Fruit fly (Drosophila melanogaster) whole organism, embryonic: Measurements from ENCODE around the gene CG14020.
A peak's percentile ranks its signal among the peaks of the same experiment; 100 is the strongest.

Source experiments
- Aef1 ChIP-seq: fragments of 200-800 bp; sonication (Bioruptor generic); IDR thresholded peaks from 3 replicates; pipeline ENCODE4 v1.3.6; 2022; ENCODE audit warnings: missing biosample characterization, missing genetic modification characterization
- Atf6 ChIP-seq: fragments of 200-800 bp; sonication (Bioruptor generic); IDR thresholded peaks from 2 replicates; pipeline ENCODE4 v1.3.6; 2022; ENCODE audit warnings: missing biosample characterization, missing genetic modification characterization
- CG11504 ChIP-seq: fragments of 200-800 bp; sonication (Bioruptor generic); optimal IDR thresholded peaks from 3 replicates; lab custom pipeline; 2019; ENCODE audit warnings: missing biosample characterization, mild to moderate bottlenecking, missing genetic modification characterization, moderate library complexity
- CG12942 ChIP-seq: fragments of 200-800 bp; sonication (Bioruptor generic); optimal IDR thresholded peaks from 3 replicates; lab custom pipeline; 2016; ENCODE audit warnings: missing biosample characterization, missing genetic modification characterization
- CG13123 ChIP-seq: fragments of 200-800 bp; sonication (Bioruptor generic); optimal IDR thresholded peaks from 2 replicates; lab custom pipeline; 2016; ENCODE audit warnings: missing biosample characterization, missing genetic modification characterization
- CG13296 ChIP-seq: fragments of 200-800 bp; sonication (Bioruptor generic); optimal IDR thresholded peaks from 3 replicates; lab custom pipeline; 2018; ENCODE audit warnings: missing biosample characterization, mild to moderate bottlenecking, missing genetic modification characterization
- CG15696 ChIP-seq: fragments of 200-800 bp; sonication (Bioruptor generic); optimal IDR thresholded peaks from 2 replicates; lab custom pipeline; 2019; ENCODE audit warnings: missing biosample characterization, mild to moderate bottlenecking, missing genetic modification characterization, moderate library complexity
- CG1647 ChIP-seq: fragments of 200-800 bp; sonication (Bioruptor generic); optimal IDR thresholded peaks from 3 replicates; lab custom pipeline; 2016; ENCODE audit warnings: missing biosample characterization, missing genetic modification characterization
- CG17829 ChIP-seq: fragments of 200-800 bp; optimal IDR thresholded peaks from 2 replicates; lab custom pipeline; 2019; ENCODE audit warnings: missing biosample characterization, mild to moderate bottlenecking, missing genetic modification characterization, moderate library complexity
- CG30020 ChIP-seq: fragments of 200-800 bp; optimal IDR thresholded peaks from 2 replicates; lab custom pipeline; 2019; ENCODE audit warnings: missing biosample characterization, mild to moderate bottlenecking, missing genetic modification characterization, moderate library complexity
- CG33213 ChIP-seq: fragments of 200-800 bp; sonication (Bioruptor generic); optimal IDR thresholded peaks from 3 replicates; lab custom pipeline; 2016; ENCODE audit warnings: missing biosample characterization, missing genetic modification characterization
- CG3726 ChIP-seq: fragments of 200-800 bp; sonication (Bioruptor generic); IDR thresholded peaks from 3 replicates; pipeline ENCODE4, ENCODE4 v1.3.6; 2022; ENCODE audit warnings: missing biosample characterization, missing genetic modification characterization
- CG4424 ChIP-seq: fragments of 200-800 bp; sonication (Bioruptor generic); optimal IDR thresholded peaks from 3 replicates; lab custom pipeline; 2016; ENCODE audit warnings: missing biosample characterization, missing genetic modification characterization
- CG7556 ChIP-seq: fragments of 200-800 bp; sonication (Bioruptor generic); optimal IDR thresholded peaks from 2 replicates; lab custom pipeline; 2017; ENCODE audit warnings: missing biosample characterization, mild to moderate bottlenecking, missing genetic modification characterization
- CG9215 ChIP-seq: fragments of 200-800 bp; sonication (Bioruptor generic); IDR thresholded peaks from 2 replicates; pipeline ENCODE4 v1.3.6; 2022; ENCODE audit warnings: missing biosample characterization, missing genetic modification characterization
- CG9727 ChIP-seq: fragments of 200-800 bp; sonication (Bioruptor generic); optimal IDR thresholded peaks from 3 replicates; lab custom pipeline; 2017; ENCODE audit warnings: missing biosample characterization, mild to moderate bottlenecking, missing genetic modification characterization
- CG9797 ChIP-seq: fragments of 200-800 bp; sonication (Bioruptor generic); optimal IDR thresholded peaks from 3 replicates; lab custom pipeline; 2018; ENCODE audit warnings: missing biosample characterization, mild to moderate bottlenecking, missing genetic modification characterization
- Dip2 ChIP-seq: fragments of 200-800 bp; sonication (Bioruptor generic); IDR thresholded peaks from 2 replicates; pipeline ENCODE4 v1.3.6; 2022; ENCODE audit warnings: missing biosample characterization, missing genetic modification characterization
- Dll ChIP-seq: fragments of 200-800 bp; sonication (Bioruptor generic); IDR thresholded peaks from 4 replicates; pipeline ENCODE4 v1.3.6; 2022; ENCODE audit warnings: missing biosample characterization, missing genetic modification characterization; ENCODE audit not compliant: partially characterized antibody
- E2f1 ChIP-seq: fragments of 200-800 bp; sonication (Bioruptor generic); IDR thresholded peaks from 2 replicates; pipeline ENCODE4 v1.3.6; 2022; ENCODE audit warnings: missing biosample characterization, missing genetic modification characterization
- ERR ChIP-seq: fragments of 200-800 bp; sonication (Bioruptor generic); optimal IDR thresholded peaks from 2 replicates; lab custom pipeline; 2016; ENCODE audit warnings: missing biosample characterization, missing genetic modification characterization
- Gsc ChIP-seq: fragments of 200-800 bp; sonication (Bioruptor generic); IDR thresholded peaks from 2 replicates; pipeline ENCODE4 v1.3.6; 2022; ENCODE audit warnings: missing biosample characterization, missing genetic modification characterization
- Hand ChIP-seq: fragments of 200-800 bp; sonication (Bioruptor generic); optimal IDR thresholded peaks from 2 replicates; lab custom pipeline; 2017; ENCODE audit warnings: mild to moderate bottlenecking, missing biosample characterization, missing genetic modification reagents, missing genetic modification characterization
- Hr39 ChIP-seq: fragments of >200 bp; optimal IDR thresholded peaks from 2 replicates; lab custom pipeline; 2017
- MESR4 ChIP-seq: fragments of 200-800 bp; sonication (Bioruptor generic); optimal IDR thresholded peaks from 2 replicates; lab custom pipeline; 2018; ENCODE audit warnings: missing biosample characterization, mild to moderate bottlenecking, missing genetic modification characterization, moderate library complexity
- Med ChIP-seq: fragments of 200-800 bp; sonication (Bioruptor generic); peaks from one replicate; lab custom pipeline; 2016; ENCODE audit warnings: missing biosample characterization, missing genetic modification characterization, mild to moderate bottlenecking, inconsistent platforms, moderate library complexity
- NC2α ChIP-seq: fragments of 200-800 bp; sonication (Bioruptor generic); optimal IDR thresholded peaks from 2 replicates; lab custom pipeline; 2016; ENCODE audit warnings: missing biosample characterization, missing genetic modification characterization
- Nf-YB ChIP-seq: fragments of 200-800 bp; sonication (Bioruptor generic); optimal IDR thresholded peaks from 3 replicates; lab custom pipeline; 2019; ENCODE audit warnings: missing biosample characterization, mild to moderate bottlenecking, missing genetic modification characterization, moderate library complexity
- Side ChIP-seq: fragments of 200-800 bp; sonication (Bioruptor generic); optimal IDR thresholded peaks from 2 replicates; lab custom pipeline; 2016; ENCODE audit warnings: missing biosample characterization, missing genetic modification characterization
- Sox102F ChIP-seq: fragments of 200-800 bp; sonication (Bioruptor generic); optimal IDR thresholded peaks from 2 replicates; lab custom pipeline; 2018; ENCODE audit warnings: missing biosample characterization, mild to moderate bottlenecking, missing genetic modification characterization, moderate library complexity
- ase ChIP-seq: fragments of 200-800 bp; sonication (Bioruptor generic); IDR thresholded peaks from 3 replicates; pipeline ENCODE4 v1.3.6; 2022; ENCODE audit warnings: missing biosample characterization, missing genetic modification characterization
- bigmax ChIP-seq: fragments of 200-800 bp; sonication (Bioruptor generic); optimal IDR thresholded peaks from 2 replicates; lab custom pipeline; 2018; ENCODE audit warnings: missing biosample characterization, mild to moderate bottlenecking, missing genetic modification characterization
- cad ChIP-seq: fragments of >200 bp; optimal IDR thresholded peaks from 2 replicates; lab custom pipeline; 2017; ENCODE audit warnings: missing biosample characterization, missing genetic modification characterization
- crp ChIP-seq, 2 experiments: fragments of 200-800 bp; sonication (Bioruptor generic); optimal IDR thresholded peaks; 2 replicates in 1 of 2; 3 replicates in 1 of 2; lab custom pipeline; 2017; ENCODE audit warnings: missing biosample characterization in 2 of 2, missing genetic modification characterization in 2 of 2, mild to moderate bottlenecking in 1 of 2, moderate library complexity in 1 of 2
- dmrt11E ChIP-seq: fragments of 200-800 bp; sonication (Bioruptor generic); optimal IDR thresholded peaks from 3 replicates; lab custom pipeline; 2018; ENCODE audit warnings: missing biosample characterization, mild to moderate bottlenecking, missing genetic modification characterization, moderate library complexity
- eve ChIP-seq, 2 experiments: fragments of >200 bp; optimal IDR thresholded peaks; 2 replicates each; lab custom pipeline; 2017; ENCODE audit warnings: missing biosample characterization in 2 of 2, missing genetic modification characterization in 2 of 2
- ewg ChIP-seq: fragments of 200-800 bp; sonication (Bioruptor generic); optimal IDR thresholded peaks from 3 replicates; lab custom pipeline; 2017; ENCODE audit warnings: mild to moderate bottlenecking, missing biosample characterization, missing genetic modification reagents, missing genetic modification characterization
- fd3F ChIP-seq: fragments of 200-800 bp; sonication (Bioruptor generic); optimal IDR thresholded peaks from 2 replicates; lab custom pipeline; 2018; ENCODE audit warnings: missing biosample characterization, mild to moderate bottlenecking, missing genetic modification characterization, moderate library complexity
- gcm ChIP-seq: fragments of 200-800 bp; sonication (Bioruptor generic); optimal IDR thresholded peaks from 2 replicates; lab custom pipeline; 2019; ENCODE audit warnings: missing biosample characterization, mild to moderate bottlenecking, missing genetic modification characterization, moderate library complexity
- hb ChIP-seq: fragments of 200-800 bp; sonication (Bioruptor generic); IDR thresholded peaks from 3 replicates; pipeline ENCODE4 v1.3.6; 2022; ENCODE audit warnings: missing biosample characterization, missing genetic modification characterization; ENCODE audit not compliant: partially characterized antibody
- nerfin-1 ChIP-seq: fragments of 200-800 bp; sonication (Bioruptor generic); optimal IDR thresholded peaks from 3 replicates; lab custom pipeline; 2019; ENCODE audit warnings: missing biosample characterization, mild to moderate bottlenecking, missing genetic modification characterization, moderate library complexity
- nom ChIP-seq: fragments of 200-800 bp; sonication (Bioruptor generic); optimal IDR thresholded peaks from 2 replicates; lab custom pipeline; 2017; ENCODE audit warnings: missing biosample characterization, missing genetic modification characterization, mild to moderate bottlenecking, moderate library complexity, missing genetic modification reagents
- org-1 ChIP-seq: fragments of 200-800 bp; sonication (Bioruptor generic); optimal IDR thresholded peaks from 2 replicates; lab custom pipeline; 2017; ENCODE audit warnings: missing biosample characterization, missing genetic modification characterization
- p53 ChIP-seq: fragments of 200-800 bp; sonication (Bioruptor generic); optimal IDR thresholded peaks from 2 replicates; lab custom pipeline; 2016; ENCODE audit warnings: missing biosample characterization, missing genetic modification characterization
- psq ChIP-seq: fragments of 200-800 bp; sonication (Bioruptor generic); optimal IDR thresholded peaks from 2 replicates; lab custom pipeline; 2017; ENCODE audit warnings: missing biosample characterization, missing genetic modification characterization
- schlank ChIP-seq: fragments of 200-800 bp; sonication (Bioruptor generic); optimal IDR thresholded peaks from 2 replicates; lab custom pipeline; 2018; ENCODE audit warnings: missing biosample characterization, mild to moderate bottlenecking, missing genetic modification characterization
- slou ChIP-seq: fragments of 200-800 bp; sonication (Bioruptor generic); optimal IDR thresholded peaks from 3 replicates; lab custom pipeline; 2016; ENCODE audit warnings: missing biosample characterization, missing genetic modification characterization
- sug ChIP-seq: fragments of 200-800 bp; optimal IDR thresholded peaks from 2 replicates; lab custom pipeline; 2019; ENCODE audit warnings: missing biosample characterization, mild to moderate bottlenecking, missing genetic modification characterization, moderate library complexity
- tgo ChIP-seq: fragments of 200-800 bp; sonication (Bioruptor generic); IDR thresholded peaks from 3 replicates; pipeline ENCODE4 v1.3.6; 2022; ENCODE audit warnings: missing biosample characterization, missing genetic modification characterization
- tna ChIP-seq: fragments of 200-800 bp; sonication (Bioruptor generic); IDR thresholded peaks from 2 replicates; pipeline ENCODE4 v1.3.6; 2022; ENCODE audit warnings: missing biosample characterization, missing genetic modification characterization; ENCODE audit not compliant: partially characterized antibody

Gene CG14020

dm6 chr2L:5542944-5543515 lies 25.5 kb downstream of the CG14020 start (continued):
- no peak for TF ChIP-seq CG30020 (tag; lab: Kevin White, UChicago)
- TF ChIP-seq fd3F (GFP tag; lab: Kevin White, UChicago): peak; percentile 1
- peak; percentile 50 for TF ChIP-seq CG4424 (GFP tag; lab: Kevin White, UChicago)
- TF ChIP-seq CG1647: no peak
- TF ChIP-seq CG12942: peak; percentile 40
- peak; percentile 26 for TF ChIP-seq CG13296
- TF ChIP-seq CG9215 (GFP tag; lab: Robert Waterston, UW): peak; percentile 41; the same call in 1 of the 2 replicates
- TF ChIP-seq Med: peak; percentile 95
- no peak for TF ChIP-seq CG13123 (GFP tag; lab: Kevin White, UChicago)
- TF ChIP-seq Dll: 0 out of 4 replicates have a peak, but pooled peaks have one; percentile 9
- TF ChIP-seq CG3726: 0 out of 3 replicates have a peak, but pooled peaks have one; percentile 29
- peak; percentile 14 for TF ChIP-seq schlank (tag; lab: Kevin White, UChicago)
- TF ChIP-seq p53 (GFP tag; lab: Kevin White, UChicago): peak; percentile 61
- no peak for TF ChIP-seq CG15696
- TF ChIP-seq CG9797: no peak
- TF ChIP-seq ase (GFP tag; lab: Robert Waterston, UW): peak; percentile 42; the same call in 1 of the 3 replicates
- no peak for TF ChIP-seq Nf-YB (GFP tag; lab: Kevin White, UChicago)
- no peak for TF ChIP-seq slou
- peak; percentile 53 for TF ChIP-seq CG9727 (GFP tag; lab: Kevin White, UChicago)
- no peak for TF ChIP-seq tna (GFP tag; lab: Robert Waterston, UW)
- no peak for TF ChIP-seq crp (GFP tag; optimal IDR thresholded peaks at IDR 0.05; lab: Kevin White, UChicago)
- TF ChIP-seq ewg: no peak
- peak; percentile 26 for TF ChIP-seq sug (tag; lab: Kevin White, UChicago)
- no peak for TF ChIP-seq Dip2
- no peak for TF ChIP-seq gcm
- peak; percentile 57; the same call in 2 of the 3 replicates for TF ChIP-seq tgo (GFP tag; lab: Robert Waterston, UW)
- peak; percentile 26 for TF ChIP-seq nerfin-1 (tag; lab: Kevin White, UChicago)
- TF ChIP-seq Side (GFP tag; lab: Kevin White, UChicago): peak; percentile 44
- TF ChIP-seq Sox102F: no peak
- TF ChIP-seq NC2α: no peak
- peak; percentile 8 for TF ChIP-seq CG17829
- TF ChIP-seq CG11504 (tag; lab: Kevin White, UChicago): no peak
- TF ChIP-seq dmrt11E (tag; lab: Kevin White, UChicago): no peak
- peak; percentile 82 for TF ChIP-seq ERR
- peak; percentile 68 for TF ChIP-seq Hr39 (lab: Kevin White, UChicago)
- TF ChIP-seq Hand (GFP tag; lab: Kevin White, UChicago): peak; percentile 35
- peak; percentile 44 for TF ChIP-seq CG7556 (GFP tag; lab: Kevin White, UChicago)
- no peak for TF ChIP-seq Gsc (GFP tag; lab: Robert Waterston, UW)
- TF ChIP-seq CG33213 (GFP tag; lab: Kevin White, UChicago): no peak
- TF ChIP-seq Atf6 (GFP tag; lab: Robert Waterston, UW): peak; percentile 71
- no peak for TF ChIP-seq bigmax (GFP tag; lab: Kevin White, UChicago)
- no peak for TF ChIP-seq cad (GFP tag; lab: Kevin White, UChicago)
- no peak for TF ChIP-seq nom (GFP tag; lab: Kevin White, UChicago)
- TF ChIP-seq org-1 (GFP tag; lab: Kevin White, UChicago): peak; percentile 30
- peak; percentile 15 for TF ChIP-seq MESR4 (GFP tag; lab: Kevin White, UChicago)
- no peak for TF ChIP-seq E2f1 (GFP tag; lab: Robert Waterston, UW)
- no peak for TF ChIP-seq eve (GFP tag; optimal IDR thresholded peaks at IDR 0.05; lab: Kevin White, UChicago)
- peak; percentile 44 for TF ChIP-seq psq (GFP tag; lab: Kevin White, UChicago)
- TF ChIP-seq hb (GFP tag; lab: Robert Waterston, UW): no peak
- TF ChIP-seq Aef1 (GFP tag; lab: Robert Waterston, UW): no peak; the same call in 2 of the 3 replicates
